Fruit fly (Drosophila melanogaster) whole organism, adult: ENCODE measurements around the gene CG7707.

Experiments used
- CG14711 ChIP-seq: fragments of 200-800 bp; sonication (Bioruptor generic); optimal IDR thresholded peaks from 2 replicates; lab custom pipeline; 2018; ENCODE audit warnings: missing biosample characterization, mild to moderate bottlenecking, missing genetic modification characterization, moderate library complexity
- CG1620 ChIP-seq: fragments of 200-800 bp; sonication (Bioruptor generic); optimal IDR thresholded peaks from 2 replicates; lab custom pipeline; 2016; ENCODE audit warnings: missing biosample characterization, missing genetic modification characterization
- CG33017 ChIP-seq: fragments of 200-800 bp; sonication (Bioruptor generic); optimal IDR thresholded peaks from 2 replicates; lab custom pipeline; 2018; ENCODE audit warnings: missing biosample characterization, mild to moderate bottlenecking, missing genetic modification characterization, moderate library complexity
- Hr96 ChIP-seq: fragments of 200-800 bp; sonication (Bioruptor generic); optimal IDR thresholded peaks from 2 replicates; lab custom pipeline; 2016; ENCODE audit warnings: missing biosample characterization, missing genetic modification characterization
- Mnt ChIP-seq: fragments of 200-800 bp; sonication (Bioruptor generic); optimal IDR thresholded peaks from 2 replicates; lab custom pipeline; 2016; ENCODE audit warnings: missing biosample characterization, mild to moderate bottlenecking, missing genetic modification characterization
- bab1 ChIP-seq: fragments of 200-800 bp; sonication (Bioruptor generic); optimal IDR thresholded peaks from 3 replicates; lab custom pipeline; 2019; ENCODE audit warnings: missing biosample characterization, mild to moderate bottlenecking, missing genetic modification characterization, moderate library complexity
- cnc ChIP-seq, 2 experiments: fragments of >200 bp; optimal IDR thresholded peaks; 2 replicates each; lab custom pipeline; 2017
- kay ChIP-seq: fragments of 200-800 bp; sonication (Bioruptor generic); peaks from one replicate; lab custom pipeline; 2016; ENCODE audit warnings: missing biosample characterization, missing genetic modification characterization, borderline replicate concordance

- TF ChIP-seq CG33017 (tag; lab: Kevin White, UChicago) (no peak), CG14711 (tag; lab: Kevin White, UChicago) (no peak), Hr96 (GFP tag; lab: Kevin White, UChicago) (no peak), bab1 (GFP tag; lab: Kevin White, UChicago) (no peak), kay (GFP tag; lab: Kevin White, UChicago) (no peak), cnc (optimal IDR thresholded peaks at IDR 0.05; lab: Kevin White, UChicago) (no peak), CG1620 (GFP tag; lab: Kevin White, UChicago) (no peak), Mnt (no peak)
Observed at dm6 chr3L:17269463-17269862, 26.2 kb downstream of the CG7707 start.
